Worm (Caenorhabditis elegans) whole organism, dauer: ENCODE measurements around the gene H14N18.2.

Experiments
- unc-62 ChIP-seq: sonication (generic microtip); optimal IDR thresholded peaks from 2 replicates; lab custom pipeline; 2017; ENCODE audit warnings: missing biosample characterization, missing genetic modification reagents, missing genetic modification characterization

Gene H14N18.2

ce11 chrV:8974889-8975422 lies 42.5 kb downstream of the H14N18.2 start, which contains the start of gene nhr-143:
TSS of gene nhr-143 (minus strand) at chrV:8974939.
- TF ChIP-seq unc-62 = no peak

DNA sequence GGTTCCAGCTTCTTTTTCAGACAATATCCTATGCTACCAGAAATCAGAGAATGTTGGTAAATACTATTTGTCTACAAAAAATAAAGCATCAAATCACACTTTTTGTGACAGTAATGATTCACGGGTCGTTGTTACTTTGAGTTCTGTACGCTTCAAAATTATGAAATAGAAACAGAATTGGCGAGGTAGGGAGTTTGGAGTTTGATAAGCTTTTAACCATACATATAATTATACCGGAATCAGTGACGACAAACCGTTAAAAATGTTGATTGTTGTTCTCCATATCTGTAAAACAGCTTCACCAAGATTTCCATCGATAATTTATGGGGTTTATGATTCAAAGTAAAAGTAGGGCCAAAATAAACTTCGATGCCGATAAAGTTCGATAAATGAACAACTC lies 45.5 kb downstream of the H14N18.2 start:
- TF ChIP-seq unc-62 = no peak

DNA sequence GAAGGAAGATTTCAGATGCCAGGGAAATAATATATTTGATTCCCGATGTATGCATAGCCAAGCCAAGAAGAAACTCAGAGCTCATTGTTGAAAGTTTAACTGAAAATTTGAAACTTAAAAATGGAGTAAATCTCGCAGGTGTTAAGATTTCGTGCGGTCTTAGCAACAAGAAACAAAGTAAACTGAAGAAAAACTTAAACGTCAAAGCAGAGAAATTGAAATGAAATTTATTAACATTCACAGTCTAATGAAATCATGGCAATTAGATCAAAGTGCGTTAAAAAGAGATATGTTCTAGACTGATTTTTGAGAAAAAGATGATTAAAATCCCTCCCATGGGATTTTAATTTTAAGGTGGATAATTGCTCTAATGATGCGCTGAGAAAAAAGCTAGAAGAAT lies 48.4 kb downstream of the H14N18.2 start, which contains the start of gene str-84:
str-84 (minus strand) TSS at position 101 of the 400 bp plus-strand sequence.
- TF ChIP-seq unc-62 = no peak

DNA sequence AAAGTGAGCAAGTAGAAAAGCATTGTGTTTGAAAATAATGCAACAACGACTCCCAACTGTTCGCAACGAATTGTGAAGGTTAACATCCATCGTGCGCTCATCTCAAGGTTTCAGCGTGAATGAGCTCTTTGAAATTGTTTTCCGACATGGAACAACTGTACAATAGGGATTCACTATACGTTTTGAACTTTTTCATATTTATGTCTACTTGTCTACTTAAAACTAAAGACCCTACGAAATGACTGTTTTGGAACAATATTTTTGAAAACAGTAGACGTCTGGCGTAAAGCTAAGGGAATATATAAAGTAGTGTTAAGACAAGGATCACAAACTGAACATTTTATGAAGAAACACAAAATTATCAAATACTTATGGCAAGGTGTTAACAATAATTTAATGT lies 51.2 kb downstream of the H14N18.2 start, which contains the start of gene str-86:
str-86 (minus strand) TSS at position 101 of the 400 bp plus-strand sequence.
- TF ChIP-seq unc-62 = no peak
